Fruit fly (Drosophila melanogaster): ENCODE measurements around the gene Mkrn1.

Gene Mkrn1

dm6 chr3L:21536857-21537256 lies 3.3 kb upstream of the Mkrn1 start, which contains the start of gene Rpn10 (continued):
- no peak for TF ChIP-seq gcm2 (GFP tag; optimal IDR thresholded peaks at IDR 0.05)
- no peak for TF ChIP-seq CG32767 (GFP tag; IDR thresholded peaks at IDR 0.05)
- TF ChIP-seq CG15479 (GFP tag; optimal IDR thresholded peaks at IDR 0.05), result no peak
- TF ChIP-seq CG7372 (GFP tag; IDR thresholded peaks at IDR 0.05), result no peak
- TF ChIP-seq CG11398 (GFP tag; optimal IDR thresholded peaks at IDR 0.05), result no peak
- no peak for TF ChIP-seq CG3838 (GFP tag; optimal IDR thresholded peaks at IDR 0.05)
- no peak for TF ChIP-seq ab (GFP tag; optimal IDR thresholded peaks at IDR 0.05)
- TF ChIP-seq HHEX (GFP tag; optimal IDR thresholded peaks at IDR 0.05), result no peak
- no peak for TF ChIP-seq gem (tag; optimal IDR thresholded peaks at IDR 0.05)
- no peak for TF ChIP-seq disco-r (GFP tag; optimal IDR thresholded peaks at IDR 0.05)
- no peak for TF ChIP-seq cato (GFP tag; optimal IDR thresholded peaks at IDR 0.05; ENCODE audit: borderline replicate concordance)
- TF ChIP-seq caup (GFP tag; optimal IDR thresholded peaks at IDR 0.05; ENCODE audit: severe bottlenecking), result no peak
- peak; percentile 26 for TF ChIP-seq pum (GFP tag; optimal IDR thresholded peaks at IDR 0.05)
- no peak for TF ChIP-seq ken (GFP tag; IDR thresholded peaks at IDR 0.05)
- TF ChIP-seq CG11247 (GFP tag; IDR thresholded peaks at IDR 0.05), result no peak
- TF ChIP-seq CG34224 (GFP tag; IDR thresholded peaks at IDR 0.05; ENCODE audit: partially characterized antibody), result peak; percentile 98
- TF ChIP-seq nerfin-2 (GFP tag; IDR thresholded peaks at IDR 0.05; ENCODE audit: partially characterized antibody), result peak; percentile 90
- TF ChIP-seq CG18764 (GFP tag; optimal IDR thresholded peaks at IDR 0.05), result no peak
- peak; percentile 94 for TF ChIP-seq sna (GFP tag; IDR thresholded peaks at IDR 0.05; ENCODE audit: partially characterized antibody)
- TF ChIP-seq Awh (GFP tag; IDR thresholded peaks at IDR 0.05), result no peak
- TF ChIP-seq ems (GFP tag; optimal IDR thresholded peaks at IDR 0.05), result no peak
- TF ChIP-seq twi (tag; optimal IDR thresholded peaks at IDR 0.05), result peak; percentile 24
- peak; percentile 65; the same call in 1 of the 2 replicates for TF ChIP-seq sob (GFP tag; IDR thresholded peaks at IDR 0.05)
- no peak for TF ChIP-seq jigr1 (GFP tag; IDR thresholded peaks at IDR 0.05)
- peak; percentile 85 for TF ChIP-seq CG30020 (tag; optimal IDR thresholded peaks at IDR 0.05)
- TF ChIP-seq kni (GFP tag; optimal IDR thresholded peaks at IDR 0.05), result no peak
- peak in 1 of 2 experiments; percentile 99 for TF ChIP-seq Hr78 (GFP tag; optimal IDR thresholded peaks at IDR 0.05)
- no peak for TF ChIP-seq wdn (GFP tag; IDR thresholded peaks at IDR 0.05)
- no peak for TF ChIP-seq CG34376 (GFP tag; optimal IDR thresholded peaks at IDR 0.05)
- TF ChIP-seq Sry-δ (GFP tag; optimal IDR thresholded peaks at IDR 0.05), result peak; percentile 81
- peak; percentile 11 for TF ChIP-seq CG15601 (tag; optimal IDR thresholded peaks at IDR 0.05)
- TF ChIP-seq bcd (GFP tag; optimal IDR thresholded peaks at IDR 0.05), result no peak
- peak; percentile 1 for TF ChIP-seq CG12299 (tag; optimal IDR thresholded peaks at IDR 0.05)
- peak; percentile 93 for TF ChIP-seq CG7963 (GFP tag; IDR thresholded peaks at IDR 0.05; ENCODE audit: partially characterized antibody)
- peak; percentile 58 for TF ChIP-seq Xbp1 (GFP tag; optimal IDR thresholded peaks at IDR 0.05)
- peak; percentile 21 for TF ChIP-seq Dip3 (GFP tag; optimal IDR thresholded peaks at IDR 0.05)
- no peak for TF ChIP-seq Oli (tag; optimal IDR thresholded peaks at IDR 0.05)
- TF ChIP-seq MESR4 (GFP tag; optimal IDR thresholded peaks at IDR 0.05), result peak; percentile 76
- no peak for TF ChIP-seq dan (GFP tag; IDR thresholded peaks at IDR 0.05)
- peak; percentile 29 for TF ChIP-seq Antp (GFP tag; optimal IDR thresholded peaks at IDR 0.05)
- TF ChIP-seq run (tag; optimal IDR thresholded peaks at IDR 0.05), result no peak
- peak; percentile 40 for TF ChIP-seq chn (GFP tag; optimal IDR thresholded peaks at IDR 0.05)
- TF ChIP-seq row (GFP tag; IDR thresholded peaks at IDR 0.05), result peak; percentile 85
- no peak for TF ChIP-seq CG9876 (GFP tag; optimal IDR thresholded peaks at IDR 0.05)
- TF ChIP-seq CG14710 (tag; optimal IDR thresholded peaks at IDR 0.05), result peak; percentile 69
- no peak for TF ChIP-seq abd-A (tag; optimal IDR thresholded peaks at IDR 0.05)
- TF ChIP-seq Pdp1 (GFP tag; optimal IDR thresholded peaks at IDR 0.05), result peak; percentile 8 to 86
- peak; percentile 71 for TF ChIP-seq gfzf (GFP tag; optimal IDR thresholded peaks at IDR 0.05)
- TF ChIP-seq NC2α (GFP tag; optimal IDR thresholded peaks at IDR 0.05), result peak; percentile 17
- no peak for TF ChIP-seq CG10274 (GFP tag; optimal IDR thresholded peaks at IDR 0.05)
- TF ChIP-seq CG2889 (GFP tag; IDR thresholded peaks at IDR 0.05), result no peak

Data from whole organism, embryonic.